Worm (Caenorhabditis elegans) whole organism, L2 larva: ENCODE measurements around the gene F38B7.17.

Experiments
- C34F6.9 ChIP-seq: fragments of 150-350 bp; optimal IDR thresholded peaks from 2 replicates; lab custom pipeline; 2014; ENCODE audit warnings: missing biosample characterization, missing genetic modification characterization
- R02D3.7 ChIP-seq: fragments of 150-350 bp; optimal IDR thresholded peaks from 2 replicates; lab custom pipeline; 2014; ENCODE audit warnings: missing biosample characterization, missing genetic modification characterization
- ama-1 ChIP-seq: fragments of 150-350 bp; optimal IDR thresholded peaks from 2 replicates; lab custom pipeline; 2018; ENCODE audit warnings: inconsistent platforms
- blmp-1 ChIP-seq: sonication (generic microtip); optimal IDR thresholded peaks from 2 replicates; lab custom pipeline; 2017; ENCODE audit warnings: missing genetic modification characterization, mild to moderate bottlenecking, missing compliant biosample characterization, antibody characterized with exemption, moderate library complexity; ENCODE audit not compliant: insufficient read depth
- dmd-4 ChIP-seq: sonication (generic microtip); optimal IDR thresholded peaks from 2 replicates; lab custom pipeline; 2017; ENCODE audit warnings: missing biosample characterization, missing genetic modification characterization
- elt-3 ChIP-seq: sonication (generic microtip); optimal IDR thresholded peaks from 2 replicates; lab custom pipeline; 2017; ENCODE audit warnings: missing biosample characterization, missing genetic modification characterization
- fos-1 ChIP-seq: fragments of 150-350 bp; optimal IDR thresholded peaks from 2 replicates; lab custom pipeline; 2014; ENCODE audit warnings: missing biosample characterization, missing genetic modification characterization
- gmeb-1 ChIP-seq: fragments of 150-350 bp; optimal IDR thresholded peaks from 2 replicates; lab custom pipeline; 2014; ENCODE audit warnings: missing biosample characterization, missing genetic modification characterization
- mbf-1 ChIP-seq: sonication (generic microtip); optimal IDR thresholded peaks from 2 replicates; lab custom pipeline; 2017; ENCODE audit warnings: missing biosample characterization, missing genetic modification characterization
- nhr-77 ChIP-seq: fragments of 150-350 bp; optimal IDR thresholded peaks from 2 replicates; lab custom pipeline; 2014; ENCODE audit warnings: missing biosample characterization, missing genetic modification characterization
- unc-62 ChIP-seq: fragments of 150-350 bp; optimal IDR thresholded peaks from 2 replicates; lab custom pipeline; 2014; ENCODE audit warnings: missing biosample characterization, missing genetic modification reagents, missing genetic modification characterization
- zag-1 ChIP-seq: fragments of 150-350 bp; optimal IDR thresholded peaks from 2 replicates; lab custom pipeline; 2014; ENCODE audit warnings: missing biosample characterization, missing genetic modification characterization

DNA sequence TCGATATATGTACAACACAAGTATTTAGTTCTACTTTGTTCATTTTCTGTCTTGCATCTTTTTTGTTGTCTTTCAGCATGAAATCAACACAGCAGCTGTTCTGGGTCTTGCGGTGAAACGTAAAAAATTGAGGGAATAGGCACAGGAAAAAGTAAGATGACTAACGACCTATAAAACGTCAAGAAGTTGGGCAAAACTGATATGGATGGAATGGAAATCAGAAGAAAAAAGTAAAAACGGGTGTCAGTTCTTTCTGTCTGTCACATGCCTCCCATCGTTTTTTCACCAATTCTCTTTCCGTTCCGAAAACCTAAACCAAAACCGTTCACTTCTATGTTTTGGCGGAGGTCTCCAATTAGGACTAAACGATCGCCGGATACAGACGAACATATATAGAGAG is 47.8 kb downstream of the F38B7.17 start:
- no peak for TF ChIP-seq blmp-1 (tag; lab: Kevin White, UChicago)
- TF ChIP-seq gmeb-1 (tag; lab: Kevin White, UChicago): no peak
- TF ChIP-seq fos-1 (tag; lab: Kevin White, UChicago): no peak
- TF ChIP-seq zag-1: no peak
- TF ChIP-seq dmd-4 (tag; lab: Kevin White, UChicago): no peak
- TF ChIP-seq nhr-77 (tag; lab: Kevin White, UChicago): no peak
- TF ChIP-seq C34F6.9 (tag; lab: Kevin White, UChicago): no peak
- no peak for TF ChIP-seq unc-62 (GFP tag; lab: Kevin White, UChicago)
- TF ChIP-seq elt-3: no peak
- no peak for TF ChIP-seq R02D3.7 (tag; lab: Kevin White, UChicago)
- no peak for TF ChIP-seq ama-1 (lab: Kevin White, UChicago)
- no peak for TF ChIP-seq mbf-1 (tag; lab: Kevin White, UChicago)
